Fruit fly (Drosophila melanogaster) whole organism, embryonic: ENCODE measurements around the gene Sfp65A.

Source experiments
- Asciz ChIP-seq: fragments of 200-800 bp; sonication (Bioruptor generic); optimal IDR thresholded peaks from 2 replicates; lab custom pipeline; 2017; ENCODE audit warnings: missing biosample characterization, mild to moderate bottlenecking, missing genetic modification characterization, missing genetic modification reagents
- B-H1 ChIP-seq: fragments of 200-800 bp; sonication (Bioruptor generic); IDR thresholded peaks from 3 replicates; pipeline ENCODE4 v1.3.6; 2022; ENCODE audit warnings: missing biosample characterization, missing genetic modification characterization
- CG10979 ChIP-seq: fragments of 200-800 bp; sonication (Bioruptor generic); optimal IDR thresholded peaks from 2 replicates; lab custom pipeline; 2018; ENCODE audit warnings: missing biosample characterization, mild to moderate bottlenecking, missing genetic modification characterization, moderate library complexity
- CG11085 ChIP-seq: fragments of 200-800 bp; sonication (Bioruptor generic); IDR thresholded peaks from 2 replicates; pipeline ENCODE4 v1.3.6; 2022; ENCODE audit warnings: missing biosample characterization, missing genetic modification characterization
- CG12391 ChIP-seq: fragments of 200-800 bp; sonication (Bioruptor generic); optimal IDR thresholded peaks from 3 replicates; lab custom pipeline; 2018; ENCODE audit warnings: missing biosample characterization, mild to moderate bottlenecking, missing genetic modification characterization, moderate library complexity
- CG14710 ChIP-seq: fragments of 200-800 bp; sonication (Bioruptor generic); optimal IDR thresholded peaks from 3 replicates; lab custom pipeline; 2019; ENCODE audit warnings: missing biosample characterization, mild to moderate bottlenecking, missing genetic modification characterization, moderate library complexity
- CG1603 ChIP-seq: fragments of 200-800 bp; sonication (Bioruptor generic); optimal IDR thresholded peaks from 2 replicates; lab custom pipeline; 2019; ENCODE audit warnings: missing biosample characterization, mild to moderate bottlenecking, missing genetic modification characterization, moderate library complexity
- CG17328 ChIP-seq: fragments of 200-800 bp; sonication (Bioruptor generic); IDR thresholded peaks from 2 replicates; pipeline ENCODE4 v1.3.6; 2022; ENCODE audit warnings: missing biosample characterization, missing genetic modification characterization
- CG18262 ChIP-seq: fragments of 200-800 bp; optimal IDR thresholded peaks from 3 replicates; lab custom pipeline; 2019; ENCODE audit warnings: missing biosample characterization, mild to moderate bottlenecking, missing genetic modification characterization, moderate library complexity
- CG2116 ChIP-seq: fragments of 200-800 bp; sonication (Bioruptor generic); optimal IDR thresholded peaks from 3 replicates; lab custom pipeline; 2018; ENCODE audit warnings: missing biosample characterization, mild to moderate bottlenecking, missing genetic modification characterization
- CG2202 ChIP-seq: fragments of 200-800 bp; sonication (Bioruptor generic); optimal IDR thresholded peaks from 2 replicates; lab custom pipeline; 2018; ENCODE audit warnings: missing biosample characterization, mild to moderate bottlenecking, missing genetic modification characterization
- CG2712 ChIP-seq: fragments of 200-800 bp; optimal IDR thresholded peaks from 3 replicates; lab custom pipeline; 2019; ENCODE audit warnings: missing biosample characterization, mild to moderate bottlenecking, missing genetic modification characterization, moderate library complexity
- CG2875 ChIP-seq: fragments of 200-800 bp; sonication (Bioruptor generic); optimal IDR thresholded peaks from 2 replicates; lab custom pipeline; 2017; ENCODE audit warnings: missing biosample characterization, mild to moderate bottlenecking, missing genetic modification characterization, missing genetic modification reagents
- CG3281 ChIP-seq: fragments of 200-800 bp; sonication (Bioruptor generic); optimal IDR thresholded peaks from 3 replicates; lab custom pipeline; 2017; ENCODE audit warnings: missing biosample characterization, mild to moderate bottlenecking, missing genetic modification characterization
- CG34376 ChIP-seq: fragments of 200-800 bp; sonication (Bioruptor generic); optimal IDR thresholded peaks from 2 replicates; lab custom pipeline; 2018; ENCODE audit warnings: missing biosample characterization, mild to moderate bottlenecking, missing genetic modification characterization
- CG3726 ChIP-seq: fragments of 200-800 bp; sonication (Bioruptor generic); IDR thresholded peaks from 3 replicates; pipeline ENCODE4, ENCODE4 v1.3.6; 2022; ENCODE audit warnings: missing biosample characterization, missing genetic modification characterization
- CG4328 ChIP-seq: fragments of 200-800 bp; sonication (Bioruptor generic); optimal IDR thresholded peaks from 3 replicates; lab custom pipeline; 2017; ENCODE audit warnings: missing biosample characterization, missing genetic modification reagents, missing genetic modification characterization
- CG6813 ChIP-seq: fragments of 200-800 bp; sonication (Bioruptor generic); optimal IDR thresholded peaks from 2 replicates; lab custom pipeline; 2017; ENCODE audit warnings: missing biosample characterization, missing genetic modification characterization, mild to moderate bottlenecking, moderate library complexity, missing genetic modification reagents
- CG7556 ChIP-seq: fragments of 200-800 bp; sonication (Bioruptor generic); optimal IDR thresholded peaks from 2 replicates; lab custom pipeline; 2017; ENCODE audit warnings: missing biosample characterization, mild to moderate bottlenecking, missing genetic modification characterization
- CG8765 ChIP-seq: fragments of 200-800 bp; sonication (Bioruptor generic); IDR thresholded peaks from 2 replicates; pipeline ENCODE4 v1.3.6; 2022; ENCODE audit warnings: missing biosample characterization, missing genetic modification characterization
- CG9727 ChIP-seq: fragments of 200-800 bp; sonication (Bioruptor generic); optimal IDR thresholded peaks from 3 replicates; lab custom pipeline; 2017; ENCODE audit warnings: missing biosample characterization, mild to moderate bottlenecking, missing genetic modification characterization
- D19B ChIP-seq: fragments of 200-800 bp; sonication (Bioruptor generic); optimal IDR thresholded peaks from 2 replicates; lab custom pipeline; 2017; ENCODE audit warnings: missing biosample characterization, mild to moderate bottlenecking, missing genetic modification characterization
- Dip3 ChIP-seq: fragments of 200-800 bp; sonication (Bioruptor generic); optimal IDR thresholded peaks from 3 replicates; lab custom pipeline; 2016; ENCODE audit warnings: missing biosample characterization, missing genetic modification characterization
- Ets65A ChIP-seq: fragments of 200-800 bp; sonication (Bioruptor generic); peaks from one replicate; lab custom pipeline; 2016; ENCODE audit warnings: missing biosample characterization, missing genetic modification characterization
- Gsc ChIP-seq: fragments of 200-800 bp; sonication (Bioruptor generic); IDR thresholded peaks from 2 replicates; pipeline ENCODE4 v1.3.6; 2022; ENCODE audit warnings: missing biosample characterization, missing genetic modification characterization
- Hey ChIP-seq: fragments of 200-800 bp; sonication (Bioruptor generic); optimal IDR thresholded peaks from 3 replicates; lab custom pipeline; 2018; ENCODE audit warnings: missing biosample characterization, mild to moderate bottlenecking, missing genetic modification characterization
- Hr3 ChIP-seq: fragments of 200-800 bp; sonication (Bioruptor generic); optimal IDR thresholded peaks from 3 replicates; lab custom pipeline; 2016; ENCODE audit warnings: missing biosample characterization, missing genetic modification characterization
- Kr ChIP-seq: fragments of 200-800 bp; sonication (Bioruptor generic); optimal IDR thresholded peaks from 2 replicates; lab custom pipeline; 2017; ENCODE audit warnings: missing biosample characterization, mild to moderate bottlenecking, missing genetic modification characterization
- Med ChIP-seq: fragments of 200-800 bp; sonication (Bioruptor generic); peaks from one replicate; lab custom pipeline; 2016; ENCODE audit warnings: missing biosample characterization, missing genetic modification characterization, mild to moderate bottlenecking, inconsistent platforms, moderate library complexity
- Pdp1 ChIP-seq, 2 experiments: fragments of 200-800 bp; sonication (Bioruptor generic); optimal IDR thresholded peaks; 3 replicates each; lab custom pipeline; 2016; ENCODE audit warnings: missing biosample characterization in 2 of 2, missing genetic modification characterization in 2 of 2, mild to moderate bottlenecking in 1 of 2, moderate library complexity in 1 of 2
- Scr ChIP-seq: fragments of 200-800 bp; sonication (Bioruptor generic); IDR thresholded peaks from 2 replicates; pipeline ENCODE4 v1.3.6; 2022; ENCODE audit warnings: missing biosample characterization, missing genetic modification characterization; ENCODE audit not compliant: partially characterized antibody
- Xrp1 ChIP-seq: fragments of 200-800 bp; sonication (Bioruptor generic); IDR thresholded peaks from 2 replicates; pipeline ENCODE4 v1.3.6; 2022; ENCODE audit warnings: missing biosample characterization, missing genetic modification characterization
- ab ChIP-seq: fragments of 200-800 bp; sonication (Bioruptor generic); optimal IDR thresholded peaks from 2 replicates; lab custom pipeline; 2016; ENCODE audit warnings: missing biosample characterization, missing genetic modification characterization
- cato ChIP-seq: fragments of 200-800 bp; sonication (Bioruptor generic); optimal IDR thresholded peaks from 2 replicates; lab custom pipeline; 2016; ENCODE audit warnings: missing biosample characterization, missing genetic modification characterization, borderline replicate concordance
- ewg ChIP-seq: fragments of 200-800 bp; sonication (Bioruptor generic); optimal IDR thresholded peaks from 3 replicates; lab custom pipeline; 2017; ENCODE audit warnings: mild to moderate bottlenecking, missing biosample characterization, missing genetic modification reagents, missing genetic modification characterization
- fd96Cb ChIP-seq: fragments of 200-800 bp; sonication (Bioruptor generic); optimal IDR thresholded peaks from 2 replicates; lab custom pipeline; 2018; ENCODE audit warnings: missing biosample characterization, mild to moderate bottlenecking, missing genetic modification characterization, moderate library complexity
- grn ChIP-seq: fragments of 200-800 bp; sonication (Bioruptor generic); optimal IDR thresholded peaks from 3 replicates; lab custom pipeline; 2017; ENCODE audit warnings: missing biosample characterization, missing genetic modification characterization
- h ChIP-seq: fragments of >200 bp; optimal IDR thresholded peaks from 2 replicates; lab custom pipeline; 2017
- her ChIP-seq: fragments of 200-800 bp; sonication (Bioruptor generic); optimal IDR thresholded peaks from 2 replicates; lab custom pipeline; 2016; ENCODE audit warnings: missing biosample characterization, missing genetic modification characterization
- knrl ChIP-seq: fragments of 200-800 bp; sonication (Bioruptor generic); IDR thresholded peaks from 3 replicates; pipeline ENCODE4 v1.3.6; 2022; ENCODE audit warnings: missing biosample characterization, missing genetic modification characterization; ENCODE audit not compliant: partially characterized antibody
- lola ChIP-seq, 3 experiments: fragments of >200 bp in 2 of 3; fragments of 200-800 bp in 1 of 3; sonication (Bioruptor generic) in 1 of 3; optimal IDR thresholded peaks; 2 replicates each; lab custom pipeline; 2017 to 2019; ENCODE audit warnings: missing biosample characterization in 3 of 3, missing genetic modification characterization in 3 of 3, mild to moderate bottlenecking in 1 of 3, moderate library complexity in 1 of 3
- oc ChIP-seq: fragments of 200-800 bp; sonication (Bioruptor generic); optimal IDR thresholded peaks from 2 replicates; lab custom pipeline; 2018; ENCODE audit warnings: missing biosample characterization, mild to moderate bottlenecking, missing genetic modification characterization, moderate library complexity
- phol ChIP-seq: fragments of 200-800 bp; sonication (Bioruptor generic); optimal IDR thresholded peaks from 3 replicates; lab custom pipeline; 2018; ENCODE audit warnings: missing biosample characterization, mild to moderate bottlenecking, missing genetic modification characterization, moderate library complexity
- shn ChIP-seq: fragments of 200-800 bp; sonication (Bioruptor generic); optimal IDR thresholded peaks from 3 replicates; lab custom pipeline; 2016; ENCODE audit warnings: missing biosample characterization, missing genetic modification characterization
- slbo ChIP-seq: fragments of 200-800 bp; sonication (Bioruptor generic); IDR thresholded peaks from 2 replicates; pipeline ENCODE4 v1.3.6; 2022; ENCODE audit warnings: missing biosample characterization, missing genetic modification characterization
- so ChIP-seq: fragments of 200-800 bp; sonication (Bioruptor generic); IDR thresholded peaks from 3 replicates; pipeline ENCODE4 v1.3.6; 2022; ENCODE audit warnings: missing biosample characterization, missing genetic modification characterization
- trem ChIP-seq: fragments of 200-800 bp; optimal IDR thresholded peaks from 3 replicates; lab custom pipeline; 2019; ENCODE audit warnings: missing biosample characterization, mild to moderate bottlenecking, missing genetic modification characterization, moderate library complexity
- usp ChIP-seq: fragments of >200 bp; optimal IDR thresholded peaks from 2 replicates; lab custom pipeline; 2017; ENCODE audit warnings: missing biosample characterization, missing genetic modification characterization
- vfl ChIP-seq: fragments of 200-800 bp; sonication (Bioruptor generic); optimal IDR thresholded peaks from 2 replicates; lab custom pipeline; 2016; ENCODE audit warnings: missing biosample characterization, missing genetic modification characterization
- zf30C ChIP-seq: fragments of 200-800 bp; sonication (Bioruptor generic); optimal IDR thresholded peaks from 3 replicates; lab custom pipeline; 2018; ENCODE audit warnings: missing biosample characterization, mild to moderate bottlenecking, missing genetic modification characterization

Sfp65A gene

dm6 chr3L:6312029-6312623, 38.0 kb upstream of the Sfp65A start:
- no peak for TF ChIP-seq Hey
- no peak for TF ChIP-seq B-H1 (GFP tag; lab: Robert Waterston, UW)
- TF ChIP-seq Pdp1 (GFP tag; optimal IDR thresholded peaks at IDR 0.05; lab: Kevin White, UChicago): no peak
- no peak for TF ChIP-seq CG17328 (GFP tag; lab: Robert Waterston, UW)
- peak; percentile 47 for TF ChIP-seq Kr (GFP tag; lab: Kevin White, UChicago)
- TF ChIP-seq CG34376 (GFP tag; lab: Kevin White, UChicago): no peak
- peak; percentile 3 for TF ChIP-seq zf30C (GFP tag; lab: Kevin White, UChicago)
- TF ChIP-seq slbo (GFP tag; lab: Robert Waterston, UW): no peak
- no peak for TF ChIP-seq Scr (GFP tag; lab: Robert Waterston, UW)
- TF ChIP-seq Gsc (GFP tag; lab: Robert Waterston, UW): no peak
- no peak for TF ChIP-seq vfl
- TF ChIP-seq fd96Cb (tag; lab: Kevin White, UChicago): no peak
- peak; percentile 27 for TF ChIP-seq CG18262 (tag; lab: Kevin White, UChicago)
- peak; percentile 23 for TF ChIP-seq CG2712 (tag; lab: Kevin White, UChicago)
- no peak for TF ChIP-seq so (GFP tag; lab: Robert Waterston, UW)
- no peak for TF ChIP-seq ewg (GFP tag; lab: Kevin White, UChicago)
- no peak for TF ChIP-seq usp (GFP tag; lab: Kevin White, UChicago)
- TF ChIP-seq oc (tag; lab: Kevin White, UChicago): no peak
- TF ChIP-seq lola (GFP tag; optimal IDR thresholded peaks at IDR 0.05; lab: Kevin White, UChicago): peak in 1 of 3 experiments; percentile 33
- peak; percentile 34; the same call in 1 of the 2 replicates for TF ChIP-seq Xrp1 (GFP tag; lab: Robert Waterston, UW)
- TF ChIP-seq CG11085 (GFP tag; lab: Robert Waterston, UW): no peak
- no peak for TF ChIP-seq cato (GFP tag; lab: Kevin White, UChicago)
- TF ChIP-seq Med (GFP tag; lab: Kevin White, UChicago): peak; percentile 31
- peak; percentile 9 for TF ChIP-seq phol (tag; lab: Kevin White, UChicago)
- no peak for TF ChIP-seq CG3281
- TF ChIP-seq ab (GFP tag; lab: Kevin White, UChicago): no peak
- peak; percentile 9 for TF ChIP-seq CG6813 (GFP tag; lab: Kevin White, UChicago)
- TF ChIP-seq Dip3 (GFP tag; lab: Kevin White, UChicago): no peak
- peak; percentile 15 for TF ChIP-seq Ets65A (GFP tag; lab: Kevin White, UChicago)
- no peak for TF ChIP-seq Asciz (GFP tag; lab: Kevin White, UChicago)
- no peak for TF ChIP-seq Hr3 (GFP tag; lab: Kevin White, UChicago)
- no peak for TF ChIP-seq CG2116
- no peak for TF ChIP-seq CG8765 (GFP tag; lab: Robert Waterston, UW)
- TF ChIP-seq grn: no peak
- peak; percentile 25 for TF ChIP-seq CG2202 (tag; lab: Kevin White, UChicago)
- TF ChIP-seq CG2875 (GFP tag; lab: Kevin White, UChicago): peak; percentile 15
- TF ChIP-seq knrl (GFP tag; lab: Robert Waterston, UW): no peak
- TF ChIP-seq trem (tag; lab: Kevin White, UChicago): peak; percentile 3
- TF ChIP-seq CG12391: no peak
- TF ChIP-seq CG4328 (GFP tag; lab: Kevin White, UChicago): no peak
- TF ChIP-seq CG1603 (tag; lab: Kevin White, UChicago): peak; percentile 11
- TF ChIP-seq CG3726 (GFP tag; lab: Robert Waterston, UW): 0 out of 3 replicates have a peak, but pooled peaks have one; percentile 43
- peak; percentile 13 for TF ChIP-seq CG14710
- TF ChIP-seq shn (GFP tag; lab: Kevin White, UChicago): no peak
- no peak for TF ChIP-seq h (lab: Kevin White, UChicago)
- TF ChIP-seq D19B: no peak
- no peak for TF ChIP-seq her (GFP tag; lab: Kevin White, UChicago)
- peak; percentile 36 for TF ChIP-seq CG9727 (GFP tag; lab: Kevin White, UChicago)
- TF ChIP-seq CG10979: peak; percentile 16
- no peak for TF ChIP-seq CG7556
